Fruit fly (Drosophila melanogaster): ENCODE data around the gene CG3777.

DNA sequence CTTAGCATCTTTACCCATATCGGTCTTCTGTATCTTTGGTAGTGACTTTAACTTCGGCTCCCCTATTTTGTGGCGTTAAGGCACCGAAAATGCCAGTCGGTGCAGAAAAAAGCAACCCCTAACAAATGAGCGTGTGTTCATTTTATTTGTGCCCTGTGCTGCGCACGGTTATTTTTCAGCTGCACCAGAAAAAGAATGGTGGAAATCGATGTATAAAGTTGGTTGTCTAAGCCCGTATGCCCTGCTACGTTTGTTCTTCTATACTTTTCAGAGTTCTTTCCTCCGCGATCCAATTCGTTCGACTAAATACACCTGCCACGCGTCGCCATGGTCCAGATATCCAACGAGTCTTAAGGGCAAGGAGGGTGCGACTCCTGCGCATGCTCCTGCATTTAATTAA, 113.5 kb downstream of the CG3777 start:
- no peak for TF ChIP-seq Dll (optimal IDR thresholded peaks at IDR 0.05)
- no peak for TF ChIP-seq CG8478 (optimal IDR thresholded peaks at IDR 0.05)
- TF ChIP-seq psq (optimal IDR thresholded peaks at IDR 0.05): no peak

Data from whole organism.